Worm (Caenorhabditis elegans) whole organism, L4 larva: ENCODE results near the gene lin-12.

Experiments
- F10B5.3 ChIP-seq: sonication (generic microtip); optimal IDR thresholded peaks from 2 replicates; lab custom pipeline; 2016; ENCODE audit warnings: mild to moderate bottlenecking, missing genetic modification characterization, missing compliant biosample characterization
- F37D6.2 ChIP-seq: sonication (generic microtip); optimal IDR thresholded peaks from 2 replicates; lab custom pipeline; 2016; ENCODE audit warnings: mild to moderate bottlenecking, missing genetic modification characterization, missing compliant biosample characterization
- Y75B8A.6 ChIP-seq: fragments of 200-800 bp; sonication (Bioruptor generic); IDR thresholded peaks from 2 replicates; pipeline ENCODE4 v1.3.6; 2022; ENCODE audit warnings: missing genetic modification reagents, missing genetic modification characterization, missing compliant biosample characterization
- aly-2 ChIP-seq: sonication (generic microtip); optimal IDR thresholded peaks from 2 replicates; lab custom pipeline; 2018; ENCODE audit warnings: missing biosample characterization, missing genetic modification characterization
- attf-4 ChIP-seq: sonication (generic microtip); optimal IDR thresholded peaks from 3 replicates; lab custom pipeline; 2017; ENCODE audit warnings: missing biosample characterization, missing genetic modification characterization
- ceh-20 ChIP-seq: fragments of 200-800 bp; sonication (Bioruptor generic); IDR thresholded peaks from 2 replicates; pipeline ENCODE4 v1.3.6; 2022; ENCODE audit warnings: missing genetic modification reagents, missing genetic modification characterization, missing compliant biosample characterization
- daf-16 ChIP-seq, 3 experiments: sonication (generic microtip); optimal IDR thresholded peaks; 2 replicates each; lab custom pipeline; 2016 to 2017; ENCODE audit warnings: missing genetic modification characterization in 3 of 3, missing genetic modification reagents in 3 of 3, mild to moderate bottlenecking in 2 of 3, missing compliant biosample characterization in 2 of 3, missing biosample characterization in 1 of 3, moderate library complexity in 1 of 3
- dmd-6 ChIP-seq: fragments of 200-800 bp; sonication (Bioruptor generic); IDR thresholded peaks from 2 replicates; pipeline ENCODE4 v1.3.6; 2022; ENCODE audit warnings: missing genetic modification reagents, missing genetic modification characterization, missing compliant biosample characterization
- dmd-9 ChIP-seq: fragments of 200-800 bp; sonication (Bioruptor generic); IDR thresholded peaks from 2 replicates; pipeline ENCODE4 v1.3.6; 2022; ENCODE audit warnings: missing genetic modification reagents, missing genetic modification characterization, missing compliant biosample characterization
- duxl-1 ChIP-seq: sonication (generic microtip); optimal IDR thresholded peaks from 2 replicates; lab custom pipeline; 2016; ENCODE audit warnings: mild to moderate bottlenecking, missing genetic modification characterization, moderate library complexity, missing compliant biosample characterization; ENCODE audit not compliant: poor library complexity
- dve-1 ChIP-seq: sonication (generic microtip); optimal IDR thresholded peaks from 2 replicates; lab custom pipeline; 2017; ENCODE audit warnings: antibody characterized with exemption, mild to moderate bottlenecking, missing genetic modification characterization, missing compliant biosample characterization; ENCODE audit not compliant: insufficient read depth
- fos-1 ChIP-seq: fragments of 150-350 bp; optimal IDR thresholded peaks from 2 replicates; lab custom pipeline; 2014; ENCODE audit warnings: missing biosample characterization, missing genetic modification characterization
- hlh-11 ChIP-seq: fragments of 200-800 bp; sonication (Bioruptor generic); optimal IDR thresholded peaks from 2 replicates; lab custom pipeline; 2018; ENCODE audit warnings: mild to moderate bottlenecking, missing genetic modification characterization, missing compliant biosample characterization
- hlh-30 ChIP-seq: sonication (generic microtip); optimal IDR thresholded peaks from 2 replicates; lab custom pipeline; 2017; ENCODE audit warnings: antibody characterized with exemption, mild to moderate bottlenecking, missing genetic modification characterization, missing compliant biosample characterization; ENCODE audit not compliant: insufficient read depth
- lin-39 ChIP-seq: fragments of 150-350 bp; optimal IDR thresholded peaks from 2 replicates; lab custom pipeline; 2014; ENCODE audit warnings: missing biosample characterization, missing genetic modification reagents, missing genetic modification characterization
- lir-3 ChIP-seq: sonication (generic microtip); optimal IDR thresholded peaks from 2 replicates; lab custom pipeline; 2016; ENCODE audit warnings: mild to moderate bottlenecking, missing genetic modification characterization, missing compliant biosample characterization
- nhr-111 ChIP-seq: fragments of 200-800 bp; sonication (Bioruptor generic); optimal IDR thresholded peaks from 2 replicates; lab custom pipeline; 2018; ENCODE audit warnings: mild to moderate bottlenecking, missing genetic modification characterization, missing compliant biosample characterization
- nhr-25 ChIP-seq: sonication (generic microtip); optimal IDR thresholded peaks from 2 replicates; lab custom pipeline; 2017; ENCODE audit warnings: missing genetic modification characterization, mild to moderate bottlenecking, missing compliant biosample characterization, antibody characterized with exemption, moderate library complexity, borderline replicate concordance; ENCODE audit not compliant: insufficient read depth
- nhr-28 ChIP-seq: fragments of 150-350 bp; optimal IDR thresholded peaks from 2 replicates; lab custom pipeline; 2014; ENCODE audit warnings: missing biosample characterization, missing genetic modification characterization
- nhr-42 ChIP-seq: fragments of 200-800 bp; sonication (Bioruptor generic); IDR thresholded peaks from 2 replicates; pipeline ENCODE4 v1.3.6; 2022; ENCODE audit warnings: missing genetic modification characterization, missing compliant biosample characterization
- nhr-6 ChIP-seq: fragments of 150-350 bp; optimal IDR thresholded peaks from 2 replicates; lab custom pipeline; 2014; ENCODE audit warnings: missing biosample characterization, missing genetic modification characterization
- nhr-76 ChIP-seq: fragments of 150-350 bp; optimal IDR thresholded peaks from 2 replicates; lab custom pipeline; 2014; ENCODE audit warnings: missing biosample characterization, missing genetic modification characterization
- nhr-77 ChIP-seq: fragments of 150-350 bp; optimal IDR thresholded peaks from 2 replicates; lab custom pipeline; 2014; ENCODE audit warnings: missing biosample characterization, missing genetic modification characterization
- php-3 ChIP-seq: fragments of 200-800 bp; sonication (Bioruptor generic); IDR thresholded peaks from 2 replicates; pipeline ENCODE4 v1.3.6; 2022; ENCODE audit warnings: missing genetic modification reagents, missing genetic modification characterization, missing compliant biosample characterization
- pqm-1 ChIP-seq: sonication (generic microtip); optimal IDR thresholded peaks from 2 replicates; lab custom pipeline; 2017; ENCODE audit warnings: missing biosample characterization, missing genetic modification characterization
- saeg-2 ChIP-seq: fragments of 200-800 bp; sonication (Bioruptor generic); IDR thresholded peaks from 2 replicates; pipeline ENCODE4 v1.3.6; 2022; ENCODE audit warnings: missing genetic modification reagents, missing genetic modification characterization, missing compliant biosample characterization
- set-16 ChIP-seq: fragments of 200-800 bp; sonication (Bioruptor generic); IDR thresholded peaks from 2 replicates; pipeline ENCODE4 v1.3.6; 2022; ENCODE audit warnings: missing genetic modification reagents, missing genetic modification characterization, missing compliant biosample characterization
- skn-1 ChIP-seq: fragments of 150-350 bp; optimal IDR thresholded peaks from 2 replicates; lab custom pipeline; 2014; ENCODE audit warnings: missing biosample characterization, missing genetic modification characterization
- snpc-1.2 ChIP-seq: fragments of 200-800 bp; sonication (Bioruptor generic); IDR thresholded peaks from 2 replicates; pipeline ENCODE4 v1.3.6; 2022; ENCODE audit warnings: missing genetic modification reagents, missing genetic modification characterization, missing compliant biosample characterization
- spr-3 ChIP-seq: fragments of 200-800 bp; sonication (Bioruptor generic); optimal IDR thresholded peaks from 2 replicates; lab custom pipeline; 2018; ENCODE audit warnings: mild to moderate bottlenecking, missing genetic modification characterization, missing compliant biosample characterization
- tra-1 ChIP-seq: fragments of 200-800 bp; sonication (Bioruptor generic); IDR thresholded peaks from 2 replicates; pipeline ENCODE4 v1.3.6; 2022; ENCODE audit warnings: missing genetic modification reagents, missing genetic modification characterization, missing compliant biosample characterization
- unc-39 ChIP-seq: sonication (generic microtip); optimal IDR thresholded peaks from 2 replicates; lab custom pipeline; 2017; ENCODE audit warnings: missing biosample characterization, missing genetic modification characterization
- zag-1 ChIP-seq: fragments of 150-350 bp; optimal IDR thresholded peaks from 2 replicates; lab custom pipeline; 2014; ENCODE audit warnings: missing biosample characterization, missing genetic modification characterization
- zfp-2 ChIP-seq: sonication (generic microtip); optimal IDR thresholded peaks from 2 replicates; lab custom pipeline; 2016; ENCODE audit warnings: mild to moderate bottlenecking, missing genetic modification characterization, missing compliant biosample characterization
- zfp-3 ChIP-seq: fragments of 200-800 bp; sonication (Bioruptor generic); conservative IDR thresholded peaks from 2 replicates; pipeline ENCODE4 v1.3.6; 2022; ENCODE audit warnings: missing genetic modification reagents, missing genetic modification characterization, missing compliant biosample characterization
- zip-11 ChIP-seq: fragments of 200-800 bp; sonication (Bioruptor generic); IDR thresholded peaks from 2 replicates; pipeline ENCODE4 v1.3.6; 2022; ENCODE audit warnings: missing genetic modification characterization, missing compliant biosample characterization
- ztf-7 ChIP-seq: fragments of 150-350 bp; optimal IDR thresholded peaks from 2 replicates; lab custom pipeline; 2014; ENCODE audit warnings: missing biosample characterization, missing genetic modification characterization

Gene lin-12

DNA sequence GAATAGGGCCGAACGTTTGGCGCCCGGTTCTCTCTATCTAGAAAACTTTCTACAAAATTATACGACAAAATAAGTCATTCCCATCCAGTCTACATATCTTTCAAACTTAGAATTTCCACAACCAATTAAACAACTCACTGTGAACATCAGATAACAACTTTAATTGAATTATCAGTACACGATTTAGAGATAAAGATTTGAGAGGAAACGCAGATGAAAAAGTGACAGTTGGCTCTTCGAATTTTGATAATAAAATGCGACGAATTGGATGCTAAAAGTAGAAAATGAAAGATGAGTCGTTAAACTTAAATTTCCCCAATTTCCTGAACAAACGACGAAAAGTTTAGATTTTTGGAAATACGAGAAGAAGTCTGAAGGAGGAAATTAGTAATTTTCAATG lies 36.2 kb downstream of the lin-12 start (continued):
- TF ChIP-seq unc-39 (tag; lab: Kevin White, UChicago) (no peak), pqm-1 (peak; percentile 88), nhr-6 (no peak), duxl-1 (tag; lab: Kevin White, UChicago) (no peak), daf-16 (GFP tag; optimal IDR thresholded peaks at IDR 0.05; lab: Kevin White, UChicago) (no peak), daf-16 (tag; optimal IDR thresholded peaks at IDR 0.05; lab: Kevin White, UChicago) (peak; percentile 66), nhr-25 (no peak), attf-4 (tag; lab: Kevin White, UChicago) (no peak), zip-11 (GFP tag; lab: Robert Waterston, UW) (no peak), hlh-11 (tag; lab: Kevin White, UChicago) (peak; percentile 46), zfp-2 (tag; lab: Kevin White, UChicago) (no peak), hlh-30 (tag; lab: Kevin White, UChicago) (no peak), tra-1 (GFP tag; lab: Robert Waterston, UW) (0 out of 2 replicates have a peak, but pooled peaks have one; percentile 23), nhr-76 (tag; lab: Kevin White, UChicago) (no peak), ceh-20 (GFP tag; lab: Robert Waterston, UW) (no peak), F37D6.2 (tag; lab: Kevin White, UChicago) (no peak), php-3 (GFP tag; lab: Robert Waterston, UW) (peak; percentile 87), dmd-9 (GFP tag; lab: Robert Waterston, UW) (no peak)

- TF ChIP-seq ztf-7 (tag; lab: Kevin White, UChicago) (no peak), saeg-2 (GFP tag; lab: Robert Waterston, UW) (no peak), tra-1 (GFP tag; lab: Robert Waterston, UW) (no peak), Y75B8A.6 (GFP tag; lab: Robert Waterston, UW) (no peak), dmd-6 (GFP tag; lab: Robert Waterston, UW) (0 out of 2 replicates have a peak, but pooled peaks have one; percentile 27), lir-3 (no peak), spr-3 (no peak)
Measured at ce11 chrIII:9034133-9034532, 37.1 kb downstream of the lin-12 start.

DNA sequence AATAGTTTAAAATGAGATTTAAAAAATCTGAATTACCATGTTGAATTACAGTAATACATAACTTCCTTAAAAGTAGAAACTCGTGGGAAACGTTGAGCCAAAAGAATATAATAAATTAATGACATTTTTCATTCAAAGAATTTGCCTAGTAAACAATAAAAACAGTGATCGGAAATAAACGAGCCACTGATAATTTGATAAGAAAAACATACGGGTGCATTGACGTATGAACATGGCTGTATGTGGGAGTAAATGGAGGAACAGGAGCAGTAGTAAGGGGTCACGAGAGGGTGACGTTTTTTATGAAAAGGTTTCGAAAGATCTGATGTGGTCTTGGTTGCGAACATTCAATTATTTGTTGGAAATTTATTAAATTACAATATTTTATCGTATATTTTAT lies 40.5 kb downstream of the lin-12 start:
- TF ChIP-seq zfp-3: no peak
- TF ChIP-seq dve-1 (tag; lab: Kevin White, UChicago): peak; percentile 15
- TF ChIP-seq hlh-30 (tag; lab: Kevin White, UChicago): peak; percentile 10
- TF ChIP-seq lin-39 (tag; lab: Kevin White, UChicago): no peak
- no peak for TF ChIP-seq zag-1 (tag; lab: Kevin White, UChicago)
- no peak for TF ChIP-seq snpc-1.2 (GFP tag; lab: Robert Waterston, UW)
- TF ChIP-seq daf-16 (GFP tag; optimal IDR thresholded peaks at IDR 0.05; lab: Kevin White, UChicago): no peak
- TF ChIP-seq daf-16 (tag; optimal IDR thresholded peaks at IDR 0.05; lab: Kevin White, UChicago): peak; percentile 61
- TF ChIP-seq set-16 (GFP tag; lab: Robert Waterston, UW): no peak
- peak; percentile 54 for TF ChIP-seq pqm-1
- peak; percentile 13 for TF ChIP-seq nhr-28 (tag; lab: Kevin White, UChicago)
- TF ChIP-seq aly-2 (tag; lab: Kevin White, UChicago): no peak
- no peak for TF ChIP-seq nhr-42 (GFP tag; lab: Robert Waterston, UW)
- peak; percentile 16 for TF ChIP-seq nhr-77 (tag; lab: Kevin White, UChicago)
- no peak for TF ChIP-seq nhr-111 (GFP tag; lab: Kevin White, UChicago)

- TF ChIP-seq pqm-1 (no peak), skn-1 (tag; lab: Kevin White, UChicago) (no peak), fos-1 (tag; lab: Kevin White, UChicago) (no peak), F10B5.3 (no peak)
Measured at ce11 chrIII:9026951-9027350, 44.3 kb downstream of the lin-12 start, which contains the start of gene F59B2.13. Gene F59B2.13, minus strand, starts transcription at chrIII:9027051.
